Fruit fly (Drosophila melanogaster) whole organism, embryonic: Measurements from ENCODE around the gene Ythdf.
A peak's percentile ranks its signal among the peaks of the same experiment; 100 is the strongest.

Source experiments
- CG17359 ChIP-seq: fragments of 200-800 bp; sonication (Bioruptor generic); optimal IDR thresholded peaks from 3 replicates; lab custom pipeline; 2018; ENCODE audit warnings: missing biosample characterization, mild to moderate bottlenecking, missing genetic modification characterization, moderate library complexity
- CG17802 ChIP-seq: fragments of 200-800 bp; sonication (Bioruptor generic); optimal IDR thresholded peaks from 2 replicates; lab custom pipeline; 2018; ENCODE audit warnings: missing biosample characterization, mild to moderate bottlenecking, missing genetic modification characterization, moderate library complexity
- CG32767 ChIP-seq: fragments of 200-800 bp; sonication (Bioruptor generic); IDR thresholded peaks from 2 replicates; pipeline ENCODE4 v1.3.6; 2022; ENCODE audit warnings: missing biosample characterization, missing genetic modification characterization
- CG32772 ChIP-seq: fragments of 200-800 bp; sonication (Bioruptor generic); IDR thresholded peaks from 2 replicates; pipeline ENCODE4 v1.3.6; 2022; ENCODE audit warnings: missing biosample characterization, missing genetic modification characterization
- D ChIP-seq, 2 experiments: fragments of 200-800 bp in 1 of 2; fragments of >200 bp in 1 of 2; sonication (Bioruptor generic) in 1 of 2; optimal IDR thresholded peaks; 2 replicates in 1 of 2; 3 replicates in 1 of 2; lab custom pipeline; 2017; ENCODE audit warnings: mild to moderate bottlenecking in 1 of 2, missing biosample characterization in 1 of 2, missing genetic modification characterization in 1 of 2, missing genetic modification reagents in 1 of 2
- Myb ChIP-seq: fragments of 200-800 bp; sonication (Bioruptor generic); optimal IDR thresholded peaks from 2 replicates; lab custom pipeline; 2016; ENCODE audit warnings: missing biosample characterization, missing genetic modification characterization
- Nf-YA ChIP-seq: fragments of 200-800 bp; sonication (Bioruptor generic); IDR thresholded peaks from 2 replicates; pipeline ENCODE4 v1.3.6; 2022; ENCODE audit warnings: missing biosample characterization, missing genetic modification characterization
- NfI ChIP-seq: fragments of 200-800 bp; sonication (Bioruptor generic); optimal IDR thresholded peaks from 3 replicates; lab custom pipeline; 2018; ENCODE audit warnings: missing biosample characterization, mild to moderate bottlenecking, missing genetic modification characterization, moderate library complexity
- Taf1 ChIP-seq: fragments of 200-800 bp; sonication (Bioruptor generic); IDR thresholded peaks from 2 replicates; pipeline ENCODE4 v1.3.6; 2022; ENCODE audit warnings: missing biosample characterization, missing genetic modification characterization
- abd-A ChIP-seq: fragments of 200-800 bp; sonication (Bioruptor generic); optimal IDR thresholded peaks from 3 replicates; lab custom pipeline; 2019; ENCODE audit warnings: missing biosample characterization, mild to moderate bottlenecking, missing genetic modification characterization, moderate library complexity
- onecut ChIP-seq: fragments of 200-800 bp; sonication (Bioruptor generic); IDR thresholded peaks from 2 replicates; pipeline ENCODE4 v1.3.6; 2022; ENCODE audit warnings: missing biosample characterization, missing genetic modification characterization
- sna ChIP-seq: fragments of 200-800 bp; sonication (Bioruptor generic); IDR thresholded peaks from 2 replicates; pipeline ENCODE4 v1.3.6; 2022; ENCODE audit warnings: missing biosample characterization, missing genetic modification characterization; ENCODE audit not compliant: partially characterized antibody
- tin ChIP-seq: fragments of 200-800 bp; sonication (Bioruptor generic); optimal IDR thresholded peaks from 3 replicates; lab custom pipeline; 2016; ENCODE audit warnings: missing biosample characterization, missing genetic modification characterization
- unc-4 ChIP-seq: fragments of 200-800 bp; sonication (Bioruptor generic); IDR thresholded peaks from 2 replicates; pipeline ENCODE4 v1.3.6; 2022; ENCODE audit warnings: missing biosample characterization, missing genetic modification characterization; ENCODE audit not compliant: partially characterized antibody

- no peak for TF ChIP-seq NfI (GFP tag; lab: Kevin White, UChicago)
- no peak for TF ChIP-seq Nf-YA (GFP tag; lab: Robert Waterston, UW)
- no peak for TF ChIP-seq D (optimal IDR thresholded peaks at IDR 0.05; lab: Kevin White, UChicago)
- TF ChIP-seq D (GFP tag; optimal IDR thresholded peaks at IDR 0.05; lab: Kevin White, UChicago) = no peak
- TF ChIP-seq Myb (GFP tag; lab: Kevin White, UChicago) = peak; percentile 89
- no peak for TF ChIP-seq CG17802 (tag; lab: Kevin White, UChicago)
- TF ChIP-seq sna (GFP tag; lab: Robert Waterston, UW) = peak; percentile 90
- no peak for TF ChIP-seq CG32772 (GFP tag; lab: Robert Waterston, UW)
- TF ChIP-seq unc-4 (GFP tag; lab: Robert Waterston, UW) = peak; percentile 92
- TF ChIP-seq CG17359 (tag; lab: Kevin White, UChicago) = no peak
- no peak for TF ChIP-seq abd-A (tag; lab: Kevin White, UChicago)
- no peak for TF ChIP-seq onecut (GFP tag; lab: Robert Waterston, UW)
- TF ChIP-seq tin = peak; percentile 14
- no peak for TF ChIP-seq Taf1 (GFP tag; lab: Robert Waterston, UW)
- no peak for TF ChIP-seq CG32767 (GFP tag; lab: Robert Waterston, UW)
These were observed at the start of gene Ythdf, which contains the start of gene bai for dm6 chr3R:25039028-25039476.
